Worm (Caenorhabditis elegans): ENCODE measurements around the gene gck-1.

- TF ChIP-seq ztf-4 (tag; optimal IDR thresholded peaks at IDR 0.05) (no peak), unc-62 (GFP tag; optimal IDR thresholded peaks at IDR 0.05) (no peak), nhr-76 (tag; optimal IDR thresholded peaks at IDR 0.05) (no peak), ztf-11 (tag; optimal IDR thresholded peaks at IDR 0.05) (no peak), nhr-23 (tag; optimal IDR thresholded peaks at IDR 0.05) (no peak), snpc-4 (tag; optimal IDR thresholded peaks at IDR 0.05) (no peak)
These were observed 766 bp downstream of the gck-1 start for ce11 chrV:8948365-8948764.
